Worm (Caenorhabditis elegans): ENCODE data around the gene ldh-1.

- TF ChIP-seq unc-62 (GFP tag; optimal IDR thresholded peaks at IDR 0.05) (no peak), xnd-1 (tag; optimal IDR thresholded peaks at IDR 0.05) (no peak), egrh-3 (GFP tag; IDR thresholded peaks at IDR 0.05) (no peak), snpc-3.4 (tag; optimal IDR thresholded peaks at IDR 0.05) (no peak), ama-1 (optimal IDR thresholded peaks at IDR 0.05) (no peak), ama-1 (GFP tag; optimal IDR thresholded peaks at IDR 0.05) (no peak), cebp-1 (GFP tag; IDR thresholded peaks at IDR 0.05) (no peak), cebp-1 (tag; optimal IDR thresholded peaks at IDR 0.05) (no peak), lsy-27 (tag; optimal IDR thresholded peaks at IDR 0.05; ENCODE audit: borderline replicate concordance, insufficient read depth) (no peak), ets-4 (GFP tag; optimal IDR thresholded peaks at IDR 0.05) (no peak), hrde-1 (tag; optimal IDR thresholded peaks at IDR 0.05; ENCODE audit: borderline replicate concordance) (no peak), B0336.3 (GFP tag; IDR thresholded peaks at IDR 0.05) (no peak), rcor-1 (GFP tag; IDR thresholded peaks at IDR 0.05) (no peak), ccch-3 (GFP tag; optimal IDR thresholded peaks at IDR 0.05) (no peak)
Observed at ce11 chrII:11720819-11721218, 3.2 kb upstream of the ldh-1 start.
